Worm (Caenorhabditis elegans): ENCODE results near the gene cyp-14A2.

The cyp-14A2 gene

ce11 chrX:13264550-13264949, 4.9 kb downstream of the cyp-14A2 start (continued):
- TF ChIP-seq nhr-179 (tag; optimal IDR thresholded peaks at IDR 0.05) (no peak), sea-2 (GFP tag; IDR thresholded peaks at IDR 0.05) (0 out of 2 replicates have a peak, but pooled peaks have one; percentile 61), pbrm-1 (GFP tag; IDR thresholded peaks at IDR 0.05) (peak; percentile 88), ceh-58 (GFP tag; IDR thresholded peaks at IDR 0.05) (no peak), ceh-40 (GFP tag; IDR thresholded peaks at IDR 0.05) (peak; percentile 66; the same call in 1 of the 2 replicates), cebp-2 (GFP tag; IDR thresholded peaks at IDR 0.05) (peak; percentile 88; the same call in 1 of the 2 replicates), F37B4.10 (GFP tag; IDR thresholded peaks at IDR 0.05) (peak; percentile 89; the same call in 1 of the 2 replicates), rpc-1 (optimal IDR thresholded peaks at IDR 0.05) (peak; percentile 95), rpc-1 (tag; optimal IDR thresholded peaks at IDR 0.05) (peak; percentile 93), atf-7 (tag; optimal IDR thresholded peaks at IDR 0.05) (peak; percentile 55), lsl-1 (GFP tag; optimal IDR thresholded peaks at IDR 0.05) (no peak), egl-18 (GFP tag; IDR thresholded peaks at IDR 0.05) (no peak), nhr-80 (tag; optimal IDR thresholded peaks at IDR 0.05) (peak; percentile 34), K11D2.4 (GFP tag; IDR thresholded peaks at IDR 0.05) (peak; percentile 66), Y53G8AR.9 (GFP tag; conservative IDR thresholded peaks at IDR 0.05) (0 out of 2 replicates have a peak, but pooled peaks have one; percentile 38), Y67H2A.10 (GFP tag; conservative IDR thresholded peaks at IDR 0.05) (0 out of 2 replicates have a peak, but pooled peaks have one; percentile 17), D2030.7 (GFP tag; IDR thresholded peaks at IDR 0.05) (peak; percentile 54), somi-1 (GFP tag; optimal IDR thresholded peaks at IDR 0.05) (peak; percentile 55), mxl-1 (tag; optimal IDR thresholded peaks at IDR 0.05) (peak; percentile 78), nhr-120 (GFP tag; IDR thresholded peaks at IDR 0.05) (no peak), ekl-4 (GFP tag; IDR thresholded peaks at IDR 0.05) (peak; percentile 82), die-1 (tag; optimal IDR thresholded peaks at IDR 0.05) (peak; percentile 89), akir-1 (GFP tag; optimal IDR thresholded peaks at IDR 0.05) (no peak), nfyb-1 (GFP tag; IDR thresholded peaks at IDR 0.05) (peak; percentile 89), attf-5 (GFP tag; optimal IDR thresholded peaks at IDR 0.05) (no peak), snpc-1.1 (tag; optimal IDR thresholded peaks at IDR 0.05; ENCODE audit: insufficient read depth) (no peak), B0261.1 (tag; optimal IDR thresholded peaks at IDR 0.05) (peak; percentile 97), F39B2.1 (GFP tag; IDR thresholded peaks at IDR 0.05) (0 out of 2 replicates have a peak, but pooled peaks have one; percentile 54), dox-1 (GFP tag; IDR thresholded peaks at IDR 0.05) (no peak; the same call in none of the 2 replicates), ztf-28 (GFP tag; IDR thresholded peaks at IDR 0.05) (peak; percentile 78; the same call in 1 of the 2 replicates), pha-4 (tag; optimal IDR thresholded peaks at IDR 0.05) (no peak), hmg-20 (GFP tag; IDR thresholded peaks at IDR 0.05) (peak; percentile 35; the same call in 1 of the 2 replicates), lir-1 (GFP tag; conservative IDR thresholded peaks at IDR 0.05) (peak; percentile 63; the same call in 1 of the 2 replicates), cebp-1 (GFP tag; IDR thresholded peaks at IDR 0.05) (no peak; the same call in 1 of the 2 replicates), cebp-1 (tag; optimal IDR thresholded peaks at IDR 0.05) (no peak), ceh-27 (GFP tag; optimal IDR thresholded peaks at IDR 0.05) (peak; percentile 45), Y95B8A.8 (GFP tag; IDR thresholded peaks at IDR 0.05) (0 out of 2 replicates have a peak, but pooled peaks have one; percentile 9), B0336.3 (GFP tag; IDR thresholded peaks at IDR 0.05) (no peak), nhr-27 (tag; optimal IDR thresholded peaks at IDR 0.05) (no peak), dpl-1 (GFP tag; optimal IDR thresholded peaks at IDR 0.05) (no peak), madf-6 (GFP tag; IDR thresholded peaks at IDR 0.05) (no peak; the same call in none of the 2 replicates), F52B5.7 (tag; optimal IDR thresholded peaks at IDR 0.05) (peak; percentile 68), sptf-2 (GFP tag; optimal IDR thresholded peaks at IDR 0.05) (no peak), let-526 (GFP tag; IDR thresholded peaks at IDR 0.05) (0 out of 2 replicates have a peak, but pooled peaks have one; percentile 49), T07F8.4 (tag; optimal IDR thresholded peaks at IDR 0.05) (peak; percentile 42), hsf-1 (GFP tag; IDR thresholded peaks at IDR 0.05) (no peak), madf-3 (GFP tag; IDR thresholded peaks at IDR 0.05) (no peak), madf-10 (tag; optimal IDR thresholded peaks at IDR 0.05) (peak; percentile 64), F57C9.4 (tag; optimal IDR thresholded peaks at IDR 0.05) (no peak)
